1 fruit fly cellular context compared by ENCODE assay signal in genomic region chr3R:5547464-5547943, dm6.
TF ChIP-seq lines count a peak whose summit lies in the region.

TSS of gene CG2519 (minus strand) at chr3R:5547775.

TF ChIP-seq in whole organism, embryonic, 481 proteins besides CTCF, POLR2A, EP300 and RAD21 (continued from another document and continues in another):
- TF ChIP-seq CG9817 (tag; optimal IDR thresholded peaks at IDR 0.05; lab: Kevin White, UChicago) (peak; percentile 47), CG2199 (GFP tag; IDR thresholded peaks at IDR 0.05; lab: Robert Waterston, UW) (no peak; the same call in 2 of the 3 replicates), jumu (GFP tag; optimal IDR thresholded peaks at IDR 0.05; lab: Kevin White, UChicago) (peak; percentile 62), ind (GFP tag; optimal IDR thresholded peaks at IDR 0.05; lab: Kevin White, UChicago) (peak; percentile 55), Atf-2 (GFP tag; optimal IDR thresholded peaks at IDR 0.05; lab: Kevin White, UChicago) (peak; percentile 15), jigr1 (GFP tag; IDR thresholded peaks at IDR 0.05; lab: Robert Waterston, UW) (peak; percentile 52; the same call in 1 of the 3 replicates), CG2116 (GFP tag; optimal IDR thresholded peaks at IDR 0.05; lab: Kevin White, UChicago) (peak; percentile 87), crc (GFP tag; optimal IDR thresholded peaks at IDR 0.05; lab: Kevin White, UChicago) (peak; percentile 21), CG10959 (GFP tag; IDR thresholded peaks at IDR 0.05; lab: Robert Waterston, UW) (peak; percentile 34; the same call in 1 of the 2 replicates), CkIIα-i1 (GFP tag; IDR thresholded peaks at IDR 0.05; lab: Robert Waterston, UW) (no peak), CG15696 (tag; optimal IDR thresholded peaks at IDR 0.05; lab: Kevin White, UChicago) (peak; percentile 29), cwo (GFP tag; optimal IDR thresholded peaks at IDR 0.05; lab: Kevin White, UChicago) (no peak), Dad (GFP tag; optimal IDR thresholded peaks at IDR 0.05; lab: Kevin White, UChicago) (peak; percentile 36), CG7357 (GFP tag; IDR thresholded peaks at IDR 0.05; lab: Robert Waterston, UW) (no peak), CG17328 (GFP tag; IDR thresholded peaks at IDR 0.05; lab: Robert Waterston, UW) (peak; percentile 55), tin (GFP tag; optimal IDR thresholded peaks at IDR 0.05; lab: Kevin White, UChicago) (peak; percentile 61), Dbx (GFP tag; IDR thresholded peaks at IDR 0.05; lab: Robert Waterston, UW) (peak; percentile 71), CG3065 (GFP tag; optimal IDR thresholded peaks at IDR 0.05; lab: Kevin White, UChicago) (no peak), Oli (tag; optimal IDR thresholded peaks at IDR 0.05; lab: Kevin White, UChicago) (no peak), CG2120 (GFP tag; optimal IDR thresholded peaks at IDR 0.05; lab: Kevin White, UChicago) (peak; percentile 81), Neu2 (GFP tag; optimal IDR thresholded peaks at IDR 0.05; lab: Kevin White, UChicago; ENCODE audit: borderline replicate concordance) (no peak), CG12299 (tag; optimal IDR thresholded peaks at IDR 0.05; lab: Kevin White, UChicago) (peak; percentile 14), Kr (GFP tag; optimal IDR thresholded peaks at IDR 0.05; lab: Kevin White, UChicago) (no peak), CG3163 (GFP tag; optimal IDR thresholded peaks at IDR 0.05; lab: Kevin White, UChicago) (peak; percentile 41), sr (GFP tag; IDR thresholded peaks at IDR 0.05; lab: Robert Waterston, UW) (no peak), gfzf (GFP tag; optimal IDR thresholded peaks at IDR 0.05; lab: Kevin White, UChicago) (peak; percentile 42), CG12942 (GFP tag; optimal IDR thresholded peaks at IDR 0.05; lab: Kevin White, UChicago) (peak; percentile 42), NfI (GFP tag; optimal IDR thresholded peaks at IDR 0.05; lab: Kevin White, UChicago) (no peak), dan (GFP tag; IDR thresholded peaks at IDR 0.05; lab: Robert Waterston, UW) (no peak), ham (GFP tag; IDR thresholded peaks at IDR 0.05; lab: Robert Waterston, UW) (no peak), her (GFP tag; optimal IDR thresholded peaks at IDR 0.05; lab: Kevin White, UChicago) (peak; percentile 67), twi (tag; optimal IDR thresholded peaks at IDR 0.05; lab: Kevin White, UChicago) (no peak), eve (GFP tag; optimal IDR thresholded peaks at IDR 0.05; lab: Kevin White, UChicago) (no peak), da (GFP tag; optimal IDR thresholded peaks at IDR 0.05; lab: Kevin White, UChicago) (peak; percentile 53), Nf-YA (GFP tag; IDR thresholded peaks at IDR 0.05; lab: Robert Waterston, UW) (peak; percentile 33; the same call in 1 of the 2 replicates), CG17361 (GFP tag; IDR thresholded peaks at IDR 0.05; lab: Robert Waterston, UW) (no peak), bowl (GFP tag; IDR thresholded peaks at IDR 0.05; lab: Robert Waterston, UW) (no peak; the same call in 1 of the 2 replicates), tap (tag; optimal IDR thresholded peaks at IDR 0.05; lab: Kevin White, UChicago) (no peak), CG4730 (GFP tag; IDR thresholded peaks at IDR 0.05; lab: Robert Waterston, UW) (no peak; the same call in 1 of the 2 replicates), HLH3B (GFP tag; IDR thresholded peaks at IDR 0.05; lab: Robert Waterston, UW) (peak; percentile 55; the same call in 1 of the 2 replicates), CG14667 (GFP tag; IDR thresholded peaks at IDR 0.05; lab: Robert Waterston, UW) (peak; percentile 14; the same call in 1 of the 2 replicates), run (tag; optimal IDR thresholded peaks at IDR 0.05; lab: Kevin White, UChicago) (no peak), cas (GFP tag; IDR thresholded peaks at IDR 0.05; lab: Robert Waterston, UW) (peak; percentile 33; the same call in 1 of the 2 replicates), CG6654 (GFP tag; optimal IDR thresholded peaks at IDR 0.05; lab: Kevin White, UChicago) (no peak), so (GFP tag; IDR thresholded peaks at IDR 0.05; lab: Robert Waterston, UW) (peak; percentile 61; the same call in 2 of the 3 replicates), HLH54F (GFP tag; optimal IDR thresholded peaks at IDR 0.05; lab: Kevin White, UChicago) (peak; percentile 69), CG12155 (GFP tag; optimal IDR thresholded peaks at IDR 0.05; lab: Kevin White, UChicago) (peak; percentile 58), rib (GFP tag; IDR thresholded peaks at IDR 0.05; lab: Robert Waterston, UW) (peak; percentile 37; the same call in 1 of the 2 replicates), bsh (GFP tag; optimal IDR thresholded peaks at IDR 0.05; lab: Kevin White, UChicago) (no peak), Hand (GFP tag; optimal IDR thresholded peaks at IDR 0.05; lab: Kevin White, UChicago) (no peak), org-1 (GFP tag; optimal IDR thresholded peaks at IDR 0.05; lab: Kevin White, UChicago) (peak; percentile 18), ci (GFP tag; IDR thresholded peaks at IDR 0.05; lab: Robert Waterston, UW) (peak; percentile 66), GATAe (GFP tag; conservative IDR thresholded peaks at IDR 0.05; lab: Robert Waterston, UW) (no peak), fd102C (GFP tag; optimal IDR thresholded peaks at IDR 0.05; lab: Kevin White, UChicago) (no peak), CG34224 (GFP tag; IDR thresholded peaks at IDR 0.05; lab: Robert Waterston, UW; ENCODE audit: partially characterized antibody) (peak; percentile 81), hb (GFP tag; IDR thresholded peaks at IDR 0.05; lab: Robert Waterston, UW; ENCODE audit: partially characterized antibody) (peak; percentile 85), salm (tag; optimal IDR thresholded peaks at IDR 0.05; lab: Kevin White, UChicago) (no peak), CG4854 (GFP tag; optimal IDR thresholded peaks at IDR 0.05; lab: Kevin White, UChicago) (no peak), CG9437 (GFP tag; optimal IDR thresholded peaks at IDR 0.05; lab: Kevin White, UChicago) (no peak), CG4424 (GFP tag; optimal IDR thresholded peaks at IDR 0.05; lab: Kevin White, UChicago) (peak; percentile 48), repo (GFP tag; optimal IDR thresholded peaks at IDR 0.05; lab: Kevin White, UChicago) (no peak), sens (GFP tag; lab: Kevin White, UChicago) (peak; percentile 91), CG6765 (GFP tag; optimal IDR thresholded peaks at IDR 0.05; lab: Kevin White, UChicago) (no peak), phol (tag; optimal IDR thresholded peaks at IDR 0.05; lab: Kevin White, UChicago) (peak; percentile 65), ttk (GFP tag; IDR thresholded peaks at IDR 0.05; lab: Robert Waterston, UW) (peak; percentile 48; the same call in 1 of the 2 replicates), CG10979 (tag; optimal IDR thresholded peaks at IDR 0.05; lab: Kevin White, UChicago) (peak; percentile 43), Bteb2 (GFP tag; optimal IDR thresholded peaks at IDR 0.05; lab: Kevin White, UChicago) (peak; percentile 61), Atf3 (GFP tag; optimal IDR thresholded peaks at IDR 0.05; lab: Kevin White, UChicago) (peak; percentile 41), CG8359 (GFP tag; optimal IDR thresholded peaks at IDR 0.05; lab: Kevin White, UChicago; ENCODE audit: borderline replicate concordance) (no peak), YL-1 (GFP tag; optimal IDR thresholded peaks at IDR 0.05; lab: Kevin White, UChicago) (peak; percentile 93), Hr3 (GFP tag; optimal IDR thresholded peaks at IDR 0.05; lab: Kevin White, UChicago) (peak; percentile 13), CG3847 (GFP tag; IDR thresholded peaks at IDR 0.05; lab: Robert Waterston, UW) (0 out of 2 replicates have a peak, but pooled peaks have one; percentile 62), eyg (GFP tag; optimal IDR thresholded peaks at IDR 0.05; lab: Kevin White, UChicago) (peak; percentile 35), Stat92E (GFP tag; optimal IDR thresholded peaks at IDR 0.05; lab: Kevin White, UChicago) (peak in 1 of 3 experiments; percentile 45), z (GFP tag; IDR thresholded peaks at IDR 0.05; lab: Robert Waterston, UW) (0 out of 3 replicates have a peak, but pooled peaks have one; percentile 17), ap (GFP tag; IDR thresholded peaks at IDR 0.05; lab: Robert Waterston, UW) (no peak), CG12391 (tag; optimal IDR thresholded peaks at IDR 0.05; lab: Kevin White, UChicago) (no peak), chn (GFP tag; optimal IDR thresholded peaks at IDR 0.05; lab: Kevin White, UChicago) (peak; percentile 62), Hr51 (GFP tag; optimal IDR thresholded peaks at IDR 0.05; lab: Kevin White, UChicago) (peak in 1 of 2 experiments; percentile 51), tup (GFP tag; optimal IDR thresholded peaks at IDR 0.05; lab: Kevin White, UChicago) (peak; percentile 14), CrebB (tag; optimal IDR thresholded peaks at IDR 0.05; lab: Kevin White, UChicago) (peak; percentile 59), gt (GFP tag; IDR thresholded peaks at IDR 0.05; lab: Robert Waterston, UW) (no peak), CG18764 (GFP tag; optimal IDR thresholded peaks at IDR 0.05; lab: Kevin White, UChicago) (peak; percentile 61), CG18619 (GFP tag; optimal IDR thresholded peaks at IDR 0.05; lab: Kevin White, UChicago) (peak; percentile 15), Hr39 (optimal IDR thresholded peaks at IDR 0.05; lab: Kevin White, UChicago) (no peak), bab2 (GFP tag; optimal IDR thresholded peaks at IDR 0.05; lab: Kevin White, UChicago) (peak; percentile 55), esg (GFP tag; conservative IDR thresholded peaks at IDR 0.05; lab: Robert Waterston, UW) (0 out of 2 replicates have a peak, but pooled peaks have one; percentile 18), CG14014 (GFP tag; IDR thresholded peaks at IDR 0.05; lab: Robert Waterston, UW) (peak; percentile 49; the same call in 1 of the 2 replicates), dati (GFP tag; IDR thresholded peaks at IDR 0.05; lab: Robert Waterston, UW) (peak; percentile 55; the same call in 1 of the 2 replicates), D19A (tag; optimal IDR thresholded peaks at IDR 0.05; lab: Kevin White, UChicago) (no peak), CG6689 (GFP tag; IDR thresholded peaks at IDR 0.05; lab: Robert Waterston, UW) (no peak), CG17802 (tag; optimal IDR thresholded peaks at IDR 0.05; lab: Kevin White, UChicago) (no peak), Hsf (GFP tag; optimal IDR thresholded peaks at IDR 0.05; lab: Kevin White, UChicago) (peak; percentile 63), odd (GFP tag; optimal IDR thresholded peaks at IDR 0.05; lab: Kevin White, UChicago) (no peak), Poxn (GFP tag; IDR thresholded peaks at IDR 0.05; lab: Robert Waterston, UW) (no peak), NC2α (GFP tag; optimal IDR thresholded peaks at IDR 0.05; lab: Kevin White, UChicago) (no peak), croc (GFP tag; conservative IDR thresholded peaks at IDR 0.05; lab: Robert Waterston, UW) (no peak), Xbp1 (GFP tag; optimal IDR thresholded peaks at IDR 0.05; lab: Kevin White, UChicago) (peak; percentile 74), pan (optimal IDR thresholded peaks at IDR 0.05; lab: Kevin White, UChicago) (no peak), pan (GFP tag; optimal IDR thresholded peaks at IDR 0.05 in 1 of 2, IDR thresholded peaks at IDR 0.05 in 1 of 2) (peak in 1 of 2 experiments; percentile 51), NFAT (GFP tag; IDR thresholded peaks at IDR 0.05; lab: Robert Waterston, UW) (peak; percentile 82), Usf (GFP tag; optimal IDR thresholded peaks at IDR 0.05; lab: Kevin White, UChicago) (no peak), psq (GFP tag; optimal IDR thresholded peaks at IDR 0.05; lab: Kevin White, UChicago) (no peak), CG30403 (GFP tag; optimal IDR thresholded peaks at IDR 0.05; lab: Kevin White, UChicago) (peak; percentile 68), Chrac-16 (GFP tag; optimal IDR thresholded peaks at IDR 0.05; lab: Kevin White, UChicago) (peak; percentile 49), CG10462 (GFP tag; optimal IDR thresholded peaks at IDR 0.05; lab: Kevin White, UChicago) (peak; percentile 15), sna (GFP tag; IDR thresholded peaks at IDR 0.05; lab: Robert Waterston, UW; ENCODE audit: partially characterized antibody) (peak; percentile 87), CG14860 (GFP tag; IDR thresholded peaks at IDR 0.05; lab: Robert Waterston, UW; ENCODE audit: partially characterized antibody) (peak; percentile 87), Nf-YC (tag; optimal IDR thresholded peaks at IDR 0.05; lab: Kevin White, UChicago) (no peak), nom (GFP tag; optimal IDR thresholded peaks at IDR 0.05; lab: Kevin White, UChicago) (no peak), pita (GFP tag; optimal IDR thresholded peaks at IDR 0.05; lab: Kevin White, UChicago) (no peak), wor (GFP tag; IDR thresholded peaks at IDR 0.05; lab: Robert Waterston, UW) (no peak), Elba2 (GFP tag; optimal IDR thresholded peaks at IDR 0.05; lab: Kevin White, UChicago) (peak; percentile 88), Vsx1 (GFP tag; optimal IDR thresholded peaks at IDR 0.05; lab: Kevin White, UChicago) (no peak), CG7745 (tag; optimal IDR thresholded peaks at IDR 0.05; lab: Kevin White, UChicago) (no peak), CG18476 (GFP tag; optimal IDR thresholded peaks at IDR 0.05; lab: Kevin White, UChicago) (no peak), nmo (GFP tag; optimal IDR thresholded peaks at IDR 0.05; lab: Kevin White, UChicago) (no peak), Tbp (GFP tag; optimal IDR thresholded peaks at IDR 0.05; lab: Kevin White, UChicago) (no peak), HmgZ (tag; optimal IDR thresholded peaks at IDR 0.05; lab: Kevin White, UChicago) (peak; percentile 70), CG6854 (GFP tag; optimal IDR thresholded peaks at IDR 0.05; lab: Kevin White, UChicago) (no peak), Scr (GFP tag; IDR thresholded peaks at IDR 0.05; lab: Robert Waterston, UW; ENCODE audit: partially characterized antibody) (peak; percentile 92), CG12104 (GFP tag; optimal IDR thresholded peaks at IDR 0.05; lab: Kevin White, UChicago) (peak; percentile 46), tx (GFP tag; optimal IDR thresholded peaks at IDR 0.05; lab: Kevin White, UChicago) (peak; percentile 22), CG30020 (tag; optimal IDR thresholded peaks at IDR 0.05; lab: Kevin White, UChicago) (peak; percentile 79), CHES-1-like (GFP tag; optimal IDR thresholded peaks at IDR 0.05; lab: Kevin White, UChicago) (peak; percentile 82), caup (GFP tag; optimal IDR thresholded peaks at IDR 0.05; lab: Kevin White, UChicago; ENCODE audit: severe bottlenecking) (no peak), emc (GFP tag; optimal IDR thresholded peaks at IDR 0.05; lab: Kevin White, UChicago) (peak; percentile 47), Abd-B (GFP tag; optimal IDR thresholded peaks at IDR 0.05; lab: Kevin White, UChicago) (no peak), Sox100B (GFP tag; optimal IDR thresholded peaks at IDR 0.05; lab: Kevin White, UChicago) (no peak), pho (GFP tag; optimal IDR thresholded peaks at IDR 0.05; lab: Kevin White, UChicago) (peak; percentile 77), gro (GFP tag; optimal IDR thresholded peaks at IDR 0.05; lab: Kevin White, UChicago) (peak; percentile 80)
